Fruit fly (Drosophila melanogaster): ENCODE data around the gene Pdha.
A peak's percentile ranks its signal among the peaks of the same experiment; 100 is the strongest.

Pdha gene

DNA sequence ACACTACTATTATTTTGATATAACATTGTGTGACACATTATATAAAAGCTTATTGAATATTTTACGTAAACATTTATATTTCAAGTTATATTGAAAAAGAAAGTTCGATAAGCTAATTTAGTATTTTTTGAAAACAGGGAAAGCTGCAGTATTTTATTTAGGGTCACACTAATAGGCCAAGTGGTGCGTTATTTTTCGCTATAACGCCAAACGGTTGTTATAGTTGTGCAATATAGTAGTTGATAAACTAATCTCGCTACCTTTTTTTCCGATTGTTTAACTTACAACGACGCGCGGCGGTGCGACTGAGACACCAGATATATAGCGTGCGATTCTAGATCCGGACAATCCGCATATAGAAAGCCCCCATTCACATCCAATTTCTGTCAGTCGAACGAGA, at the start of gene Pdha (continued):
- no peak for TF ChIP-seq CG13296 (GFP tag; optimal IDR thresholded peaks at IDR 0.05)
- TF ChIP-seq E2f2 (GFP tag; IDR thresholded peaks at IDR 0.05) = 0 out of 2 replicates have a peak, but pooled peaks have one; percentile 16
- TF ChIP-seq CG9797 (GFP tag; optimal IDR thresholded peaks at IDR 0.05) = peak; percentile 45
- no peak for TF ChIP-seq Sox102F (GFP tag; optimal IDR thresholded peaks at IDR 0.05)
- no peak for TF ChIP-seq Bdp1 (GFP tag; optimal IDR thresholded peaks at IDR 0.05)
- TF ChIP-seq B-H2 (GFP tag; optimal IDR thresholded peaks at IDR 0.05) = no peak

DNA sequence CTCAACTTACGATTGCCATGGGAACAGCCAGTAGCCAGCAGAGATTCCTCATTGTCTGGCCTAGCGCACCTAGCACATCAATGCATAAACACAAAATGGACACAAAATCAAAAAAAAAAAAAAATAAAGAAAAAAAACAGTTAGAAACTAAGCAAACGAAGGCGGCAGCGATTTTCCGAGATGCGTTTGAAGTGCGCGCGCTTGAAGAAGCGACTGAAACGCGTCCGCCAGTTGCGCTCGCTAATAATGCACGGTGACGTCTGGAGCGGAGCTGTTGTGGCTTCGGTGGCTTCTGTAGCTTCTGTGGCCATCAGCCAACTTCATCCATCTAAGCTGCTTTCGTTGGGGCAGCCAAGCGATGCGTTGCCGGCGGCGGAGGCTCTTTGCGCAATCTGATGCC, 47.7 kb upstream of the Pdha start, which contains the start of gene CG15473:
TSS of gene CG15473 (minus strand) at position 101 of the 400 bp plus-strand sequence.
- no peak for TF ChIP-seq Adf1 (GFP tag; IDR thresholded peaks at IDR 0.05)
- no peak for TF ChIP-seq Hmx (GFP tag; optimal IDR thresholded peaks at IDR 0.05)
- TF ChIP-seq Optix (GFP tag; IDR thresholded peaks at IDR 0.05) = no peak
- TF ChIP-seq unc-4 (GFP tag; IDR thresholded peaks at IDR 0.05; ENCODE audit: partially characterized antibody) = no peak
- TF ChIP-seq ato (GFP tag; IDR thresholded peaks at IDR 0.05; ENCODE audit: partially characterized antibody) = no peak
- no peak for TF ChIP-seq ems (GFP tag; optimal IDR thresholded peaks at IDR 0.05)
- no peak for TF ChIP-seq dan (GFP tag; IDR thresholded peaks at IDR 0.05)
- no peak for TF ChIP-seq dmrt11E (tag; optimal IDR thresholded peaks at IDR 0.05)
- no peak for TF ChIP-seq Med (GFP tag)
- TF ChIP-seq sr (GFP tag; IDR thresholded peaks at IDR 0.05) = no peak
- no peak for TF ChIP-seq zfh2 (GFP tag; optimal IDR thresholded peaks at IDR 0.05)
- TF ChIP-seq lab (GFP tag; optimal IDR thresholded peaks at IDR 0.05) = no peak
- no peak for TF ChIP-seq nmo (GFP tag; optimal IDR thresholded peaks at IDR 0.05)
- TF ChIP-seq Eip74EF (GFP tag; optimal IDR thresholded peaks at IDR 0.05) = no peak
- TF ChIP-seq klu (GFP tag; IDR thresholded peaks at IDR 0.05) = no peak
- no peak for TF ChIP-seq HmgD (GFP tag; optimal IDR thresholded peaks at IDR 0.05)

DNA sequence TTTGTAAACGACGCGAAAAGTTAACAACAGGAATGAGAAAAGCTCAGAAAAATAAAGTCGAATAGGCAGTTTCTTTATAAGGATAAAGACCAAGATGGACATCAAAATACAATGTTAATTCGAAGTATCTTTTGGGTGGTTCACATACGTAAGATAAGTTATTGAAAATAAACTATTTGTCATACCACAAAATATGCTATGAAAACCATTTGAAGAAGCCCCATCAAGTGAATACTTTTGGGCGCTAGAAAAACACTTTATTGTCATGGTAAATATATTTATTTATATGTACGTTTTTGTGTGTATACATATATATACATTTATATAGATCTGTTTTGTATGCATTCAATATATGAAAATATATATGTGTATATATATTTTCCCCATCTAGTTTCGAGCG, 44.2 kb upstream of the Pdha start:
- TF ChIP-seq CG8944 (GFP tag; optimal IDR thresholded peaks at IDR 0.05) (no peak), CG8281 (tag; optimal IDR thresholded peaks at IDR 0.05) (no peak), CG16779 (GFP tag; IDR thresholded peaks at IDR 0.05) (no peak)

DNA sequence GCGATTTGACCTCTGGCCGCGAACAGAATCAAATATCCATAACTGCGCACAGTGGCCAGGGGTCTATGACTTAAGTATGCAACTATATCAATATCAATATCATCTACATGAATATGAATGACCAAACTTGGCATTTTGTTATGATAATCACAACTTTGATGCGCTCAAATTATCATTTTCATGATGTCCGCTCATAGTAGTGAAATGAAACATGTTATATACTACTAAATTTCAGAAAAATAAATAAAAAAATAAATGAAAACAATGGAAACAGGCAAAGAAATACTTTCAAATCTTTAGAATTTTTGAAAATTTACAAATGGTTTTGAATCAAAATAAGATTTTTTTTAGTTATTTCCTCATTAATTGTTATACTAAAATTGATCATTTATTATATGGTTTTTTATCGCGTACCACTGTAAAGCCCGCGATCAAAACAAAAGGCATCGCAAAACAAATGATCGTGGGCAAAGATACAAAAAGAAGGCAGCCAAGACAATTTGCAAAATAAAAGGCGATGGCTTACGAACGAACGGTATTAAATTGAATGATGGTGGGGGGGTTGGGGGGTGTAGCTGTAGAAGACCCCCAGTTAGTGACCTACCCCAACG, 41.3 kb upstream of the Pdha start:
- no peak for TF ChIP-seq ewg (GFP tag; optimal IDR thresholded peaks at IDR 0.05)

DNA sequence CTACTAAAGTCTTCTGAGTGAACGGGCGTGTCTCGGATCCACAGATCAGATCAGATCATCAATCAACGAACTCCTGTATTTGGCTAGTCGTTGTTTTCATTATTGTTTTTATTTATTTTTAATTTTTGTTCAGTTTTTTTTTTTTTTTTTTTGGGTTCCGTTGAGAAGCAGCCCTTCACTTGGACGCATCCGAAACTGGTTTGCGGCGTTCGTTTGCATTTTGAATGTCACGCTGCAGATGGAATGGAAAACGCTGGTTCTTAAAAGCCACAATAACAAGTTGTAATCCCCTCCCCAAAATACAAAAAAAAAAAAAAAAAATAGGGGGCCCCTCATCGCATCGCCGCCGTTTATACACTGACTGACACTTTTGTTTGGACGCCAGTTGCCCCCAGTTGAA, 38.0 kb upstream of the Pdha start:
- TF ChIP-seq sqz (GFP tag; optimal IDR thresholded peaks at IDR 0.05) = peak; percentile 47
- TF ChIP-seq CG2202 (tag; optimal IDR thresholded peaks at IDR 0.05) = no peak
- TF ChIP-seq nom (GFP tag; optimal IDR thresholded peaks at IDR 0.05) = peak; percentile 69

DNA sequence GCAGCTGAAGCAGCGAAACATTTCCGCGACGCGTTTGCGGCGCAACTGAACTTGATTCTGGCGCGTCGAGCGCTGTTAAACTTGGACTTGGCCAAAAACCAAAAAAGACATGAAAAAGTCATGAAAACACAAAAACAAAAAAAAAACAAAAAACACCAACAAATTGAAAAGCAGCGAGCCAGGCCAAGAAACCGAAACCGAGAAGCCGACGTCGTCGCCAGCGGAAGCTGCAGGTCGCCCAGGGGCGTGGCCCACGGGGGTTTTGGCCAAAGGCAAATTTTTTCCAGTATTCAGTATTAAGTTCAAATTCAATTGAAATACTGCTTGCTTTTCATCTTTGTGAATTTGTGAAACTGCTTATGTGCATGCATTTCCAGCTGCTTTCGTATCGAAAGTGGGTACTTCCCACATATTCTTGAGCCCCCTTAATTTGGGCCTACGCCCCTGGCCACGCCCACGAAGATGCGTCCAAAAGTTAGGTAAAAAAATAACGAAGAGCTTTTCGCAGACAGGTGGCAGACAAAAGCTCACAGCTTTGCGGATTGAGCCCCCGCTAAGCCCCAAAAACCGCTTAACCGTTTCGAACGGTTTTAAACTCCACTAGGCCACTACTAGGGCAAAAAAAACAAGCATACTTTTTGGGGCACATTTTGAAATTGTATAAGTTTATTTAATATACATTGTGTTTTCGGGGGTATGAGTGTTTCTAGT, 35.3 kb upstream of the Pdha start, which contains the start of gene CG3009:
TSS of gene CG3009 (minus strand) at position 51 of the 711 bp plus-strand sequence.
- TF ChIP-seq kni (GFP tag; optimal IDR thresholded peaks at IDR 0.05) (peak; percentile 87), fu2 (GFP tag; optimal IDR thresholded peaks at IDR 0.05) (peak; percentile 98), Aef1 (GFP tag; IDR thresholded peaks at IDR 0.05) (peak; percentile 97), cato (GFP tag; optimal IDR thresholded peaks at IDR 0.05; ENCODE audit: borderline replicate concordance) (peak; percentile 93), sob (GFP tag; IDR thresholded peaks at IDR 0.05) (peak; percentile 98), ssp (GFP tag; IDR thresholded peaks at IDR 0.05) (peak; percentile 90), Asciz (GFP tag; optimal IDR thresholded peaks at IDR 0.05) (peak; percentile 94), pan (optimal IDR thresholded peaks at IDR 0.05) (no peak), pan (GFP tag; optimal IDR thresholded peaks at IDR 0.05 in 1 of 2, IDR thresholded peaks at IDR 0.05 in 1 of 2) (peak in 1 of 2 experiments; percentile 98), ase (GFP tag; IDR thresholded peaks at IDR 0.05) (peak; percentile 96), kah (GFP tag; optimal IDR thresholded peaks at IDR 0.05) (peak; percentile 94), Fer1 (GFP tag; optimal IDR thresholded peaks at IDR 0.05) (peak; percentile 99), Vsx1 (GFP tag; optimal IDR thresholded peaks at IDR 0.05) (peak; percentile 92)
